Fruit fly (Drosophila melanogaster): ENCODE data around the gene phu.
A peak's percentile ranks its signal among the peaks of the same experiment; 100 is the strongest.

phu gene

dm6 chr3R:9534125-9534496 lies 39.5 kb downstream of the phu start:
- TF ChIP-seq psq (GFP tag; optimal IDR thresholded peaks at IDR 0.05) (peak; percentile 66), fru (GFP tag; optimal IDR thresholded peaks at IDR 0.05) (peak; percentile 89), pan (optimal IDR thresholded peaks at IDR 0.05) (no peak), rgr (GFP tag; optimal IDR thresholded peaks at IDR 0.05) (peak; percentile 90), jim (GFP tag; optimal IDR thresholded peaks at IDR 0.05) (no peak), brk (GFP tag; optimal IDR thresholded peaks at IDR 0.05) (peak; percentile 77), Dif (GFP tag; optimal IDR thresholded peaks at IDR 0.05; ENCODE audit: partially characterized antibody) (no peak), foxo (GFP tag; optimal IDR thresholded peaks at IDR 0.05) (peak in 1 of 2 experiments; percentile 84), Vsx2 (GFP tag; optimal IDR thresholded peaks at IDR 0.05; ENCODE audit: partially characterized antibody) (no peak), ey (GFP tag; optimal IDR thresholded peaks at IDR 0.05) (peak; percentile 88), CG32264 (GFP tag; optimal IDR thresholded peaks at IDR 0.05) (peak; percentile 70), CG9705 (GFP tag; optimal IDR thresholded peaks at IDR 0.05) (peak; percentile 7), sv (GFP tag; optimal IDR thresholded peaks at IDR 0.05) (peak; percentile 85), CrebA (GFP tag; optimal IDR thresholded peaks at IDR 0.05; ENCODE audit: borderline replicate concordance) (no peak), Rel (GFP tag; optimal IDR thresholded peaks at IDR 0.05) (no peak), Rel (tag; optimal IDR thresholded peaks at IDR 0.05) (no peak), woc (GFP tag; optimal IDR thresholded peaks at IDR 0.05) (peak; percentile 66), tai (GFP tag; optimal IDR thresholded peaks at IDR 0.05) (peak; percentile 81), Dfd (GFP tag; optimal IDR thresholded peaks at IDR 0.05) (no peak), br (GFP tag; optimal IDR thresholded peaks at IDR 0.05) (peak; percentile 87), Abd-B (GFP tag; optimal IDR thresholded peaks at IDR 0.05) (no peak), N (GFP tag; optimal IDR thresholded peaks at IDR 0.05) (no peak), Jra (GFP tag; optimal IDR thresholded peaks at IDR 0.05) (peak; percentile 65), Myc (optimal IDR thresholded peaks at IDR 0.05) (no peak), sage (GFP tag; optimal IDR thresholded peaks at IDR 0.05) (peak; percentile 50), Sp1 (GFP tag; optimal IDR thresholded peaks at IDR 0.05) (peak; percentile 84), dmrt93B (GFP tag; optimal IDR thresholded peaks at IDR 0.05) (peak; percentile 63), h (GFP tag; optimal IDR thresholded peaks at IDR 0.05) (peak; percentile 77), Hr83 (GFP tag; optimal IDR thresholded peaks at IDR 0.05; ENCODE audit: poor library complexity, severe bottlenecking) (no peak), Hr78 (GFP tag; optimal IDR thresholded peaks at IDR 0.05) (no peak), usp (GFP tag; optimal IDR thresholded peaks at IDR 0.05) (no peak), GATAd (GFP tag; optimal IDR thresholded peaks at IDR 0.05) (peak; percentile 6), OdsH (GFP tag; optimal IDR thresholded peaks at IDR 0.05) (peak; percentile 85), Hnf4 (GFP tag; optimal IDR thresholded peaks at IDR 0.05) (peak; percentile 87), lola (GFP tag; optimal IDR thresholded peaks at IDR 0.05) (no peak), dl (GFP tag; optimal IDR thresholded peaks at IDR 0.05; ENCODE audit: insufficient read depth in 1 of 2, partially characterized antibody in 2 of 2) (no peak), HLH106 (tag; optimal IDR thresholded peaks at IDR 0.05) (peak; percentile 80), dsf (GFP tag; optimal IDR thresholded peaks at IDR 0.05; ENCODE audit: borderline replicate concordance) (peak; percentile 69), Mio (GFP tag; optimal IDR thresholded peaks at IDR 0.05) (no peak)

- peak; percentile 85 for TF ChIP-seq Dif (GFP tag; optimal IDR thresholded peaks at IDR 0.05; ENCODE audit: partially characterized antibody)
- TF ChIP-seq Abd-B (GFP tag; optimal IDR thresholded peaks at IDR 0.05): no peak
- no peak for TF ChIP-seq tai (GFP tag; optimal IDR thresholded peaks at IDR 0.05)
- TF ChIP-seq rgr (GFP tag; optimal IDR thresholded peaks at IDR 0.05): no peak
- TF ChIP-seq Jra (GFP tag; optimal IDR thresholded peaks at IDR 0.05): no peak
- TF ChIP-seq sage (GFP tag; optimal IDR thresholded peaks at IDR 0.05): no peak
- TF ChIP-seq Hr78 (GFP tag; optimal IDR thresholded peaks at IDR 0.05): no peak
- peak; percentile 36 for TF ChIP-seq Vsx2 (GFP tag; optimal IDR thresholded peaks at IDR 0.05; ENCODE audit: partially characterized antibody)
- no peak for TF ChIP-seq CrebA (GFP tag; optimal IDR thresholded peaks at IDR 0.05; ENCODE audit: borderline replicate concordance)
- peak; percentile 80 to 85 for TF ChIP-seq dl (GFP tag; optimal IDR thresholded peaks at IDR 0.05; ENCODE audit: insufficient read depth in 1 of 2, partially characterized antibody in 2 of 2)
- no peak for TF ChIP-seq CG9705 (GFP tag; optimal IDR thresholded peaks at IDR 0.05)
- no peak for TF ChIP-seq brk (GFP tag; optimal IDR thresholded peaks at IDR 0.05)
- TF ChIP-seq lola (GFP tag; optimal IDR thresholded peaks at IDR 0.05): no peak
- TF ChIP-seq h (GFP tag; optimal IDR thresholded peaks at IDR 0.05): no peak
- no peak for TF ChIP-seq Hr83 (GFP tag; optimal IDR thresholded peaks at IDR 0.05; ENCODE audit: poor library complexity, severe bottlenecking)
These were observed 40.1 kb downstream of the phu start for dm6 chr3R:9534595-9535217.
